Worm (Caenorhabditis elegans): ENCODE results near the gene eat-4.
A peak's percentile ranks its signal among the peaks of the same experiment; 100 is the strongest.

The eat-4 gene

DNA sequence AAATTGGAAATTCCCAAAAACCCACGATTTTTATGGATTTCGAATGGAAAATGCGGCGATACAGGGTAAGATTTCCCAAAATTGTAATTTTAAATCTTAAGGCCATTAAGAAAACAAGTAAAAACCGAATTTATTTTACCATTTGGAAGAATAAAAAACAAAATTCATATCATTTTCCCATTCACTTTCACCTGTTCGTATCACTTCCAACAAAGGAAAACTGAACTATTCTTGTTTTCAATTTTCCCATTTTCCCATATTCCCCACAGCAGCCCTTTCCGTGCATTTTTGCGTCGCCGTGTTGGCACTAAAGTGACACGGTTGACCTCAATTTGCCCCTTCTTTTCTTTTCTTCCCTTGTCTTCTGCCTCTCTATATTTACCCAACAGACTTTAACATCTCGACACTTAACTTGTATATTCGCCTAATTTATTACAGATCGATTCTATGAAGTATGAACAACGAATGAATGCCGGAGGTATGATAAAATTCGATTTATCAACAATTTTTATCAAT is 10.8 kb upstream of the eat-4 start, which contains the start of gene sec-16A.1 (continued):
- TF ChIP-seq efl-1 (optimal IDR thresholded peaks at IDR 0.05) (peak; percentile 43 to 61), efl-1 (GFP tag; optimal IDR thresholded peaks at IDR 0.05 in 1 of 2) (peak; percentile 54 to 96), nhr-12 (tag; optimal IDR thresholded peaks at IDR 0.05) (no peak), hlh-17 (GFP tag; optimal IDR thresholded peaks at IDR 0.05; ENCODE audit: borderline replicate concordance) (no peak), C04F5.9 (tag; optimal IDR thresholded peaks at IDR 0.05) (no peak), nhr-84 (tag; optimal IDR thresholded peaks at IDR 0.05) (no peak), snu-23 (GFP tag; optimal IDR thresholded peaks at IDR 0.05) (peak; percentile 52), zag-1 (tag; optimal IDR thresholded peaks at IDR 0.05) (no peak), mab-9 (GFP tag; IDR thresholded peaks at IDR 0.05) (no peak), swsn-7 (tag; optimal IDR thresholded peaks at IDR 0.05) (no peak), unc-86 (tag; optimal IDR thresholded peaks at IDR 0.05) (no peak), unc-30 (tag; optimal IDR thresholded peaks at IDR 0.05) (no peak), aha-1 (tag; optimal IDR thresholded peaks at IDR 0.05) (no peak), ceh-82 (tag; optimal IDR thresholded peaks at IDR 0.05) (peak in 1 of 3 experiments; percentile 18), lin-13 (GFP tag; optimal IDR thresholded peaks at IDR 0.05) (no peak), nhr-237 (tag; optimal IDR thresholded peaks at IDR 0.05) (no peak), ztf-4 (tag; optimal IDR thresholded peaks at IDR 0.05) (no peak), dpl-1 (GFP tag; optimal IDR thresholded peaks at IDR 0.05) (peak; percentile 32 to 51 (median 48)), ceh-8 (GFP tag; optimal IDR thresholded peaks at IDR 0.05) (no peak), nhr-28 (tag; optimal IDR thresholded peaks at IDR 0.05) (no peak), mef-2 (tag; optimal IDR thresholded peaks at IDR 0.05) (no peak), lin-35 (GFP tag; optimal IDR thresholded peaks at IDR 0.05) (peak; percentile 34 to 66), elt-2 (tag; optimal IDR thresholded peaks at IDR 0.05) (no peak), hlh-4 (tag; optimal IDR thresholded peaks at IDR 0.05) (no peak), grh-1 (GFP tag; IDR thresholded peaks at IDR 0.05) (0 out of 2 replicates have a peak, but pooled peaks have one; percentile 10), skn-1 (tag; optimal IDR thresholded peaks at IDR 0.05) (no peak), C34B4.2 (tag; optimal IDR thresholded peaks at IDR 0.05) (no peak), vab-15 (tag; optimal IDR thresholded peaks at IDR 0.05) (no peak), nhr-19 (GFP tag; conservative IDR thresholded peaks at IDR 0.05) (no peak), sox-4 (tag; optimal IDR thresholded peaks at IDR 0.05) (no peak), pag-3 (tag; optimal IDR thresholded peaks at IDR 0.05; ENCODE audit: borderline replicate concordance, insufficient read depth) (no peak), sptf-1 (tag; optimal IDR thresholded peaks at IDR 0.05) (no peak)

DNA sequence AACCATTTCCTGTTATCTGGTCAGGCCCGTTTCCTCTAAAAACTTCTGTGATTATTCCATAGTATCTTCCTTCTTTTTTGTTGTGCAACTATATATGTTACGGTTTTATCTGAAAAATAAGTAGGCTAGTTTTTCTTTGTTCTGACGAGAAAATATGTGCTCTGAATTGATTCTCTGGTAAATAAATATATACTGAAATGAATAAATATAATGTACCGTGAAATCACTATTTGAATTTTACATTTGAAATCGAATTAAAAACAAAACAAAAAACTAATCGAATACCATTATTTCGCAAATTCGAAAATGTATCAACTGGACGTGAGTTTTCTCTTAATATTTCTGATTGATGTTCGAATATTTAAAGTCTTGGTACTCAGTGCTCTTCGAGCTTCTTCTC is 6.1 kb upstream of the eat-4 start, which contains the start of gene ZK512.10:
Gene ZK512.10 (plus strand): TSS at position 301 of the 400 bp plus-strand sequence.
- TF ChIP-seq tlp-1 (tag; optimal IDR thresholded peaks at IDR 0.05) (no peak), ces-1 (GFP tag; optimal IDR thresholded peaks at IDR 0.05) (no peak), nhr-237 (tag; optimal IDR thresholded peaks at IDR 0.05) (no peak), nhr-20 (tag; optimal IDR thresholded peaks at IDR 0.05) (no peak), unc-130 (tag; optimal IDR thresholded peaks at IDR 0.05) (no peak), ceh-8 (GFP tag; optimal IDR thresholded peaks at IDR 0.05) (no peak), ztf-4 (tag; optimal IDR thresholded peaks at IDR 0.05) (no peak), lin-14 (GFP tag; optimal IDR thresholded peaks at IDR 0.05) (no peak), isw-1 (GFP tag; IDR thresholded peaks at IDR 0.05) (no peak), unc-86 (tag; optimal IDR thresholded peaks at IDR 0.05) (no peak), fkh-10 (GFP tag; optimal IDR thresholded peaks at IDR 0.05) (no peak), ets-5 (GFP tag; IDR thresholded peaks at IDR 0.05) (no peak), fos-1 (tag; optimal IDR thresholded peaks at IDR 0.05) (no peak), xbp-1 (tag; optimal IDR thresholded peaks at IDR 0.05) (no peak), tbx-2 (tag; optimal IDR thresholded peaks at IDR 0.05) (no peak), dsc-1 (tag; optimal IDR thresholded peaks at IDR 0.05) (no peak)
